Worm (Caenorhabditis elegans) whole organism, L4 larva: Measurements from ENCODE around the gene cpsf-1.

Experiments
- F49E8.2 ChIP-seq: sonication (generic microtip); optimal IDR thresholded peaks from 2 replicates; lab custom pipeline; 2016; ENCODE audit warnings: missing compliant biosample characterization, mild to moderate bottlenecking, missing genetic modification characterization, borderline replicate concordance
- aha-1 ChIP-seq: fragments of 150-350 bp; peaks from one replicate; lab custom pipeline; 2014; ENCODE audit warnings: missing biosample characterization, missing genetic modification characterization
- attf-4 ChIP-seq: sonication (generic microtip); optimal IDR thresholded peaks from 3 replicates; lab custom pipeline; 2017; ENCODE audit warnings: missing biosample characterization, missing genetic modification characterization
- ceh-20 ChIP-seq: fragments of 200-800 bp; sonication (Bioruptor generic); IDR thresholded peaks from 2 replicates; pipeline ENCODE4 v1.3.6; 2022; ENCODE audit warnings: missing genetic modification reagents, missing genetic modification characterization, missing compliant biosample characterization
- ceh-62 ChIP-seq: sonication (generic microtip); optimal IDR thresholded peaks from 2 replicates; lab custom pipeline; 2017; ENCODE audit warnings: missing biosample characterization, missing genetic modification characterization
- ces-1 ChIP-seq: fragments of 150-350 bp; sonication (generic microtip); optimal IDR thresholded peaks from 4 replicates; lab custom pipeline; 2014; ENCODE audit warnings: missing biosample characterization, missing genetic modification reagents, missing genetic modification characterization
- ctbp-1 ChIP-seq: fragments of 200-800 bp; sonication (Bioruptor generic); IDR thresholded peaks from 2 replicates; pipeline ENCODE4 v1.3.6; 2022; ENCODE audit warnings: missing genetic modification reagents, missing genetic modification characterization, missing compliant biosample characterization
- daf-12 ChIP-seq: fragments of 150-350 bp; optimal IDR thresholded peaks from 2 replicates; lab custom pipeline; 2014; ENCODE audit warnings: missing biosample characterization, missing genetic modification reagents, missing genetic modification characterization
- daf-16 ChIP-seq, 3 experiments: sonication (generic microtip); optimal IDR thresholded peaks; 2 replicates each; lab custom pipeline; 2016 to 2017; ENCODE audit warnings: missing genetic modification characterization in 3 of 3, missing genetic modification reagents in 3 of 3, mild to moderate bottlenecking in 2 of 3, missing compliant biosample characterization in 2 of 3, missing biosample characterization in 1 of 3, moderate library complexity in 1 of 3
- daf-19 ChIP-seq: fragments of 200-800 bp; sonication (Bioruptor generic); conservative IDR thresholded peaks from 2 replicates; pipeline ENCODE4 v1.3.6; 2022; ENCODE audit warnings: missing genetic modification characterization, missing compliant biosample characterization
- dmd-6 ChIP-seq: fragments of 200-800 bp; sonication (Bioruptor generic); IDR thresholded peaks from 2 replicates; pipeline ENCODE4 v1.3.6; 2022; ENCODE audit warnings: missing genetic modification reagents, missing genetic modification characterization, missing compliant biosample characterization
- dve-1 ChIP-seq: sonication (generic microtip); optimal IDR thresholded peaks from 2 replicates; lab custom pipeline; 2017; ENCODE audit warnings: antibody characterized with exemption, mild to moderate bottlenecking, missing genetic modification characterization, missing compliant biosample characterization; ENCODE audit not compliant: insufficient read depth
- egl-27 ChIP-seq: sonication (generic microtip); optimal IDR thresholded peaks from 3 replicates; lab custom pipeline; 2017; ENCODE audit warnings: missing biosample characterization, missing genetic modification reagents, missing genetic modification characterization
- hlh-11 ChIP-seq: fragments of 200-800 bp; sonication (Bioruptor generic); optimal IDR thresholded peaks from 2 replicates; lab custom pipeline; 2018; ENCODE audit warnings: mild to moderate bottlenecking, missing genetic modification characterization, missing compliant biosample characterization
- lin-13 ChIP-seq: fragments of 150-350 bp; optimal IDR thresholded peaks from 2 replicates; lab custom pipeline; 2014; ENCODE audit warnings: missing biosample characterization, missing genetic modification reagents, missing genetic modification characterization
- lin-29 ChIP-seq: fragments of 200-800 bp; sonication (Bioruptor generic); IDR thresholded peaks from 2 replicates; pipeline ENCODE4 v1.3.6; 2022; ENCODE audit warnings: missing genetic modification reagents, missing genetic modification characterization, missing compliant biosample characterization
- lin-38 ChIP-seq: fragments of 200-800 bp; sonication (Bioruptor generic); IDR thresholded peaks from 2 replicates; pipeline ENCODE4 v1.3.6; 2022; ENCODE audit warnings: missing genetic modification reagents, missing genetic modification characterization, missing compliant biosample characterization
- lin-39 ChIP-seq: fragments of 150-350 bp; optimal IDR thresholded peaks from 2 replicates; lab custom pipeline; 2014; ENCODE audit warnings: missing biosample characterization, missing genetic modification reagents, missing genetic modification characterization
- lir-3 ChIP-seq: sonication (generic microtip); optimal IDR thresholded peaks from 2 replicates; lab custom pipeline; 2016; ENCODE audit warnings: mild to moderate bottlenecking, missing genetic modification characterization, missing compliant biosample characterization
- lsy-2 ChIP-seq, 2 experiments: fragments of 150-350 bp in 1 of 2; sonication (generic microtip) in 1 of 2; optimal IDR thresholded peaks; 2 replicates each; lab custom pipeline; 2014 to 2017; ENCODE audit warnings: missing biosample characterization in 2 of 2, missing genetic modification characterization in 2 of 2
- madf-9 ChIP-seq: fragments of 200-800 bp; sonication (Bioruptor generic); conservative IDR thresholded peaks from 2 replicates; pipeline ENCODE4 v1.3.6; 2022; ENCODE audit warnings: missing genetic modification reagents, missing genetic modification characterization, missing compliant biosample characterization
- mdl-1 ChIP-seq, 2 experiments: fragments of 150-350 bp in 1 of 2; sonication (generic microtip) in 1 of 2; optimal IDR thresholded peaks; 2 replicates each; lab custom pipeline; 2014 to 2017; ENCODE audit warnings: missing biosample characterization in 2 of 2, missing genetic modification characterization in 2 of 2
- mdt-29 ChIP-seq: fragments of 200-800 bp; sonication (Bioruptor generic); IDR thresholded peaks from 2 replicates; pipeline ENCODE4 v1.3.6; 2022; ENCODE audit warnings: missing genetic modification reagents, missing genetic modification characterization, missing compliant biosample characterization
- mes-2 ChIP-seq: sonication (generic microtip); optimal IDR thresholded peaks from 2 replicates; lab custom pipeline; 2016; ENCODE audit warnings: missing genotype, mild to moderate bottlenecking, missing genetic modification characterization, missing compliant biosample characterization; ENCODE audit not compliant: poor library complexity, severe bottlenecking
- mxl-3 ChIP-seq: fragments of 200-800 bp; sonication (Bioruptor generic); optimal IDR thresholded peaks from 2 replicates; lab custom pipeline; 2018; ENCODE audit warnings: mild to moderate bottlenecking, missing genetic modification characterization, missing compliant biosample characterization
- nhr-10 ChIP-seq: fragments of 150-350 bp; optimal IDR thresholded peaks from 2 replicates; lab custom pipeline; 2014; ENCODE audit warnings: missing biosample characterization, missing genetic modification characterization
- nhr-102 ChIP-seq: sonication (generic microtip); optimal IDR thresholded peaks from 2 replicates; lab custom pipeline; 2016; ENCODE audit warnings: mild to moderate bottlenecking, missing genetic modification characterization, moderate library complexity, missing compliant biosample characterization
- nhr-237 ChIP-seq: sonication (generic microtip); optimal IDR thresholded peaks from 2 replicates; lab custom pipeline; 2017; ENCODE audit warnings: missing biosample characterization, missing genetic modification characterization
- nhr-28 ChIP-seq: fragments of 150-350 bp; optimal IDR thresholded peaks from 2 replicates; lab custom pipeline; 2014; ENCODE audit warnings: missing biosample characterization, missing genetic modification characterization
- nhr-42 ChIP-seq: fragments of 200-800 bp; sonication (Bioruptor generic); IDR thresholded peaks from 2 replicates; pipeline ENCODE4 v1.3.6; 2022; ENCODE audit warnings: missing genetic modification characterization, missing compliant biosample characterization
- pha-4 ChIP-seq, 2 experiments: fragments of 150-350 bp in 1 of 2; fragments of 200-800 bp in 1 of 2; sonication (Bioruptor generic) in 1 of 2; IDR thresholded peaks in 1 of 2; optimal IDR thresholded peaks in 1 of 2; 2 replicates each; pipeline versions ENCODE4 v1.3.6 to Lab custom; 2014 to 2022; ENCODE audit warnings: missing genetic modification characterization in 2 of 2, missing genetic modification reagents in 2 of 2, missing biosample characterization in 1 of 2, missing compliant biosample characterization in 1 of 2
- php-3 ChIP-seq: fragments of 200-800 bp; sonication (Bioruptor generic); IDR thresholded peaks from 2 replicates; pipeline ENCODE4 v1.3.6; 2022; ENCODE audit warnings: missing genetic modification reagents, missing genetic modification characterization, missing compliant biosample characterization
- pqm-1 ChIP-seq: sonication (generic microtip); optimal IDR thresholded peaks from 2 replicates; lab custom pipeline; 2017; ENCODE audit warnings: missing biosample characterization, missing genetic modification characterization
- rbr-2 ChIP-seq: sonication (generic microtip); optimal IDR thresholded peaks from 2 replicates; lab custom pipeline; 2016; ENCODE audit warnings: missing genotype, missing genetic modification characterization, missing compliant biosample characterization
- saeg-2 ChIP-seq: fragments of 200-800 bp; sonication (Bioruptor generic); IDR thresholded peaks from 2 replicates; pipeline ENCODE4 v1.3.6; 2022; ENCODE audit warnings: missing genetic modification reagents, missing genetic modification characterization, missing compliant biosample characterization
- sdz-12 ChIP-seq: fragments of 200-800 bp; sonication (Bioruptor generic); optimal IDR thresholded peaks from 2 replicates; lab custom pipeline; 2018; ENCODE audit warnings: mild to moderate bottlenecking, missing genetic modification characterization, missing compliant biosample characterization
- set-16 ChIP-seq: fragments of 200-800 bp; sonication (Bioruptor generic); IDR thresholded peaks from 2 replicates; pipeline ENCODE4 v1.3.6; 2022; ENCODE audit warnings: missing genetic modification reagents, missing genetic modification characterization, missing compliant biosample characterization
- spr-3 ChIP-seq: fragments of 200-800 bp; sonication (Bioruptor generic); optimal IDR thresholded peaks from 2 replicates; lab custom pipeline; 2018; ENCODE audit warnings: mild to moderate bottlenecking, missing genetic modification characterization, missing compliant biosample characterization
- tra-1 ChIP-seq: fragments of 200-800 bp; sonication (Bioruptor generic); IDR thresholded peaks from 2 replicates; pipeline ENCODE4 v1.3.6; 2022; ENCODE audit warnings: missing genetic modification reagents, missing genetic modification characterization, missing compliant biosample characterization
- unc-39 ChIP-seq: sonication (generic microtip); optimal IDR thresholded peaks from 2 replicates; lab custom pipeline; 2017; ENCODE audit warnings: missing biosample characterization, missing genetic modification characterization
- vab-7 ChIP-seq: fragments of 200-800 bp; sonication (Bioruptor generic); IDR thresholded peaks from 2 replicates; pipeline ENCODE4 v1.3.6; 2022; ENCODE audit warnings: missing genetic modification reagents, missing genetic modification characterization, missing compliant biosample characterization
- zfp-3 ChIP-seq: fragments of 200-800 bp; sonication (Bioruptor generic); conservative IDR thresholded peaks from 2 replicates; pipeline ENCODE4 v1.3.6; 2022; ENCODE audit warnings: missing genetic modification reagents, missing genetic modification characterization, missing compliant biosample characterization

The cpsf-1 gene

ce11 chrIV:1997762-1998161, 35.0 kb downstream of the cpsf-1 start:
- no peak for TF ChIP-seq lin-29 (GFP tag; lab: Robert Waterston, UW)
- no peak for TF ChIP-seq zfp-3 (GFP tag; lab: Robert Waterston, UW)
- TF ChIP-seq lin-38: peak; percentile 83
- no peak for TF ChIP-seq php-3
- no peak for TF ChIP-seq rbr-2

- TF ChIP-seq mdt-29 (GFP tag; lab: Robert Waterston, UW) (no peak), dmd-6 (GFP tag; lab: Robert Waterston, UW) (no peak), ces-1 (GFP tag; lab: Kevin White, UChicago) (no peak), vab-7 (GFP tag; lab: Robert Waterston, UW) (no peak), daf-12 (tag; lab: Kevin White, UChicago) (no peak), hlh-11 (tag; lab: Kevin White, UChicago) (no peak), tra-1 (GFP tag; lab: Robert Waterston, UW) (no peak), lin-13 (GFP tag; lab: Kevin White, UChicago) (no peak), lsy-2 (tag; optimal IDR thresholded peaks at IDR 0.05; lab: Kevin White, UChicago) (no peak), ceh-20 (GFP tag; lab: Robert Waterston, UW) (no peak), nhr-237 (tag; lab: Kevin White, UChicago) (no peak), F49E8.2 (no peak), lir-3 (tag; lab: Kevin White, UChicago) (no peak), spr-3 (no peak)
These were observed 40.0 kb downstream of the cpsf-1 start, which contains the start of gene xpc-1 for ce11 chrIV:1992789-1993188. TSS of gene xpc-1 (plus strand) at chrIV:1993089.

ce11 chrIV:1990843-1991339, 41.9 kb downstream of the cpsf-1 start:
- TF ChIP-seq daf-16 (GFP tag; optimal IDR thresholded peaks at IDR 0.05; lab: Kevin White, UChicago): no peak
- no peak for TF ChIP-seq daf-16 (tag; optimal IDR thresholded peaks at IDR 0.05; lab: Kevin White, UChicago)
- TF ChIP-seq mes-2: no peak
- peak; percentile 93 for TF ChIP-seq set-16 (GFP tag; lab: Robert Waterston, UW)
- TF ChIP-seq aha-1 (tag; lab: Kevin White, UChicago): peak; percentile 91
- TF ChIP-seq ctbp-1 (GFP tag; lab: Robert Waterston, UW): 0 out of 2 replicates have a peak, but pooled peaks have one; percentile 11
- no peak for TF ChIP-seq egl-27 (tag; lab: Kevin White, UChicago)
- TF ChIP-seq nhr-102 (tag; lab: Kevin White, UChicago): no peak

- TF ChIP-seq nhr-102 (tag; lab: Kevin White, UChicago): no peak
- TF ChIP-seq pha-4 (GFP tag; IDR thresholded peaks at IDR 0.05; lab: Robert Waterston, UW): no peak
- TF ChIP-seq pha-4 (tag; optimal IDR thresholded peaks at IDR 0.05; lab: Kevin White, UChicago): no peak
- TF ChIP-seq sdz-12 (GFP tag; lab: Kevin White, UChicago): no peak
- TF ChIP-seq nhr-10 (tag; lab: Kevin White, UChicago): no peak
- TF ChIP-seq nhr-28 (tag; lab: Kevin White, UChicago): peak; percentile 9
- TF ChIP-seq saeg-2 (GFP tag; lab: Robert Waterston, UW): no peak
- TF ChIP-seq attf-4 (tag; lab: Kevin White, UChicago): no peak
- TF ChIP-seq daf-19 (GFP tag; lab: Robert Waterston, UW): no peak
- no peak for TF ChIP-seq F49E8.2
- no peak for TF ChIP-seq pqm-1 (tag; lab: Kevin White, UChicago)
- TF ChIP-seq mxl-3 (GFP tag; lab: Kevin White, UChicago): no peak
- TF ChIP-seq mdl-1 (tag; optimal IDR thresholded peaks at IDR 0.05; lab: Kevin White, UChicago): no peak
- peak; percentile 18 for TF ChIP-seq dve-1 (tag; lab: Kevin White, UChicago)
- TF ChIP-seq aha-1 (tag; lab: Kevin White, UChicago): peak; percentile 51
- TF ChIP-seq lin-39 (tag; lab: Kevin White, UChicago): no peak
- TF ChIP-seq nhr-42 (GFP tag; lab: Robert Waterston, UW): no peak
- TF ChIP-seq daf-16 (GFP tag; optimal IDR thresholded peaks at IDR 0.05; lab: Kevin White, UChicago): no peak
- TF ChIP-seq daf-16 (tag; optimal IDR thresholded peaks at IDR 0.05; lab: Kevin White, UChicago): peak; percentile 3
- TF ChIP-seq lin-13 (GFP tag; lab: Kevin White, UChicago): peak; percentile 10
- no peak for TF ChIP-seq ctbp-1 (GFP tag; lab: Robert Waterston, UW)
- no peak for TF ChIP-seq madf-9 (GFP tag; lab: Robert Waterston, UW)
- no peak for TF ChIP-seq unc-39 (tag; lab: Kevin White, UChicago)
- no peak for TF ChIP-seq ceh-62
- TF ChIP-seq mdt-29 (GFP tag; lab: Robert Waterston, UW): no peak
- no peak for TF ChIP-seq lin-29 (GFP tag; lab: Robert Waterston, UW)
- TF ChIP-seq lin-38: peak; percentile 59
- peak in 1 of 2 experiments; percentile 1 for TF ChIP-seq lsy-2 (tag; optimal IDR thresholded peaks at IDR 0.05; lab: Kevin White, UChicago)
- peak; percentile 69 for TF ChIP-seq mes-2
These were observed 51.8 kb downstream of the cpsf-1 start, which contains the start of gene Y76B12C.6 for ce11 chrIV:1980961-1981446. TSS of gene Y76B12C.6 (plus strand) at chrIV:1981396.
